In genomic region chr3L:18102161-18102565, dm6 we compare ENCODE assay signal across 1 fruit fly cellular context.
TF ChIP-seq lines count a peak whose summit lies in the region.

No protein-coding gene starts in this region.

TF ChIP-seq in whole organism, embryonic, 481 proteins besides CTCF, POLR2A, EP300 and RAD21 (continued from another document and continues in another):
- TF ChIP-seq CG11504 (tag; optimal IDR thresholded peaks at IDR 0.05; lab: Kevin White, UChicago) (peak; percentile 52), cg (GFP tag; optimal IDR thresholded peaks at IDR 0.05; lab: Kevin White, UChicago) (peak; percentile 39), mirr (GFP tag; optimal IDR thresholded peaks at IDR 0.05; lab: Kevin White, UChicago) (no peak), pzg (GFP tag; optimal IDR thresholded peaks at IDR 0.05; lab: Kevin White, UChicago) (no peak), CG9727 (GFP tag; optimal IDR thresholded peaks at IDR 0.05; lab: Kevin White, UChicago) (peak; percentile 37), Sox102F (GFP tag; optimal IDR thresholded peaks at IDR 0.05; lab: Kevin White, UChicago) (peak; percentile 63), YL-1 (GFP tag; optimal IDR thresholded peaks at IDR 0.05; lab: Kevin White, UChicago) (no peak), CG4424 (GFP tag; optimal IDR thresholded peaks at IDR 0.05; lab: Kevin White, UChicago) (peak; percentile 25), scrt (GFP tag; optimal IDR thresholded peaks at IDR 0.05; lab: Kevin White, UChicago) (no peak), bcd (GFP tag; optimal IDR thresholded peaks at IDR 0.05; lab: Kevin White, UChicago) (peak; percentile 4), onecut (GFP tag; IDR thresholded peaks at IDR 0.05; lab: Robert Waterston, UW) (no peak), CG15269 (tag; optimal IDR thresholded peaks at IDR 0.05; lab: Kevin White, UChicago) (peak; percentile 5), CG10209 (GFP tag; optimal IDR thresholded peaks at IDR 0.05; lab: Kevin White, UChicago) (no peak), ac (GFP tag; optimal IDR thresholded peaks at IDR 0.05; lab: Kevin White, UChicago) (no peak), az2 (GFP tag; optimal IDR thresholded peaks at IDR 0.05; lab: Kevin White, UChicago) (peak; percentile 1), Atf3 (GFP tag; optimal IDR thresholded peaks at IDR 0.05; lab: Kevin White, UChicago) (no peak), z (GFP tag; IDR thresholded peaks at IDR 0.05; lab: Robert Waterston, UW) (no peak), Lhr (GFP tag; optimal IDR thresholded peaks at IDR 0.05; lab: Kevin White, UChicago) (no peak), Opbp (GFP tag; IDR thresholded peaks at IDR 0.05; lab: Robert Waterston, UW; ENCODE audit: partially characterized antibody) (no peak), phol (tag; optimal IDR thresholded peaks at IDR 0.05; lab: Kevin White, UChicago) (peak; percentile 65), stwl (tag; optimal IDR thresholded peaks at IDR 0.05; lab: Kevin White, UChicago) (no peak), seq (GFP tag; IDR thresholded peaks at IDR 0.05; lab: Robert Waterston, UW) (no peak), oc (tag; optimal IDR thresholded peaks at IDR 0.05; lab: Kevin White, UChicago) (no peak), row (GFP tag; IDR thresholded peaks at IDR 0.05; lab: Robert Waterston, UW) (peak; percentile 47), ttk (GFP tag; IDR thresholded peaks at IDR 0.05; lab: Robert Waterston, UW) (no peak), grau (tag; optimal IDR thresholded peaks at IDR 0.05; lab: Kevin White, UChicago) (peak; percentile 49), tgo (GFP tag; IDR thresholded peaks at IDR 0.05; lab: Robert Waterston, UW) (no peak), CG1529 (GFP tag; optimal IDR thresholded peaks at IDR 0.05; lab: Kevin White, UChicago) (no peak), zfh1 (GFP tag; IDR thresholded peaks at IDR 0.05; lab: Robert Waterston, UW) (no peak), Eip74EF (GFP tag; optimal IDR thresholded peaks at IDR 0.05; lab: Kevin White, UChicago) (peak in 1 of 2 experiments; percentile 9), da (GFP tag; optimal IDR thresholded peaks at IDR 0.05; lab: Kevin White, UChicago) (no peak), CG8388 (GFP tag; optimal IDR thresholded peaks at IDR 0.05; lab: Kevin White, UChicago) (peak; percentile 72), CG18764 (GFP tag; optimal IDR thresholded peaks at IDR 0.05; lab: Kevin White, UChicago) (no peak), CG17186 (GFP tag; optimal IDR thresholded peaks at IDR 0.05; lab: Kevin White, UChicago) (no peak), CG15696 (tag; optimal IDR thresholded peaks at IDR 0.05; lab: Kevin White, UChicago) (no peak), Asciz (GFP tag; optimal IDR thresholded peaks at IDR 0.05; lab: Kevin White, UChicago) (peak; percentile 24), CG4820 (GFP tag; optimal IDR thresholded peaks at IDR 0.05; lab: Kevin White, UChicago) (no peak), CoRest (tag; optimal IDR thresholded peaks at IDR 0.05; lab: Kevin White, UChicago) (peak; percentile 59), ewg (GFP tag; optimal IDR thresholded peaks at IDR 0.05; lab: Kevin White, UChicago) (no peak), Blimp-1 (GFP tag; optimal IDR thresholded peaks at IDR 0.05; lab: Kevin White, UChicago) (peak; percentile 97), dmrt99B (tag; optimal IDR thresholded peaks at IDR 0.05; lab: Kevin White, UChicago) (peak; percentile 50), sim (GFP tag; IDR thresholded peaks at IDR 0.05; lab: Robert Waterston, UW) (0 out of 2 replicates have a peak, but pooled peaks have one; percentile 14), ems (GFP tag; optimal IDR thresholded peaks at IDR 0.05; lab: Kevin White, UChicago) (no peak), pan (optimal IDR thresholded peaks at IDR 0.05; lab: Kevin White, UChicago) (no peak), pan (GFP tag; optimal IDR thresholded peaks at IDR 0.05 in 1 of 2, IDR thresholded peaks at IDR 0.05 in 1 of 2) (no peak), NfI (GFP tag; optimal IDR thresholded peaks at IDR 0.05; lab: Kevin White, UChicago) (no peak), Sox100B (GFP tag; optimal IDR thresholded peaks at IDR 0.05; lab: Kevin White, UChicago) (peak; percentile 69), bsh (GFP tag; optimal IDR thresholded peaks at IDR 0.05; lab: Kevin White, UChicago) (peak in 1 of 2 experiments; percentile 77), CG12104 (GFP tag; optimal IDR thresholded peaks at IDR 0.05; lab: Kevin White, UChicago) (no peak), tap (tag; optimal IDR thresholded peaks at IDR 0.05; lab: Kevin White, UChicago) (peak; percentile 37), dm (GFP tag; optimal IDR thresholded peaks at IDR 0.05; lab: Kevin White, UChicago) (no peak), Dll (GFP tag; IDR thresholded peaks at IDR 0.05; lab: Robert Waterston, UW; ENCODE audit: partially characterized antibody) (no peak), ap (GFP tag; IDR thresholded peaks at IDR 0.05; lab: Robert Waterston, UW) (no peak), CG17359 (tag; optimal IDR thresholded peaks at IDR 0.05; lab: Kevin White, UChicago) (peak; percentile 4), CG12744 (GFP tag; optimal IDR thresholded peaks at IDR 0.05; lab: Kevin White, UChicago) (no peak), HmgD (GFP tag; optimal IDR thresholded peaks at IDR 0.05; lab: Kevin White, UChicago) (no peak), CG10147 (GFP tag; optimal IDR thresholded peaks at IDR 0.05; lab: Kevin White, UChicago) (no peak), CG3281 (GFP tag; optimal IDR thresholded peaks at IDR 0.05; lab: Kevin White, UChicago) (no peak), Scr (GFP tag; IDR thresholded peaks at IDR 0.05; lab: Robert Waterston, UW; ENCODE audit: partially characterized antibody) (no peak), crc (GFP tag; optimal IDR thresholded peaks at IDR 0.05; lab: Kevin White, UChicago) (no peak), CG17385 (GFP tag; optimal IDR thresholded peaks at IDR 0.05; lab: Kevin White, UChicago) (peak; percentile 77), PHDP (tag; optimal IDR thresholded peaks at IDR 0.05; lab: Kevin White, UChicago) (peak; percentile 43), ase (GFP tag; IDR thresholded peaks at IDR 0.05; lab: Robert Waterston, UW) (no peak), CG18262 (tag; optimal IDR thresholded peaks at IDR 0.05; lab: Kevin White, UChicago) (peak; percentile 83), eyg (GFP tag; optimal IDR thresholded peaks at IDR 0.05; lab: Kevin White, UChicago) (no peak), Aef1 (GFP tag; IDR thresholded peaks at IDR 0.05; lab: Robert Waterston, UW) (no peak), sqz (GFP tag; optimal IDR thresholded peaks at IDR 0.05; lab: Kevin White, UChicago) (peak; percentile 88), CG1024 (GFP tag; IDR thresholded peaks at IDR 0.05; lab: Robert Waterston, UW) (no peak), CG2678 (tag; optimal IDR thresholded peaks at IDR 0.05; lab: Kevin White, UChicago) (peak; percentile 61), tll (GFP tag; optimal IDR thresholded peaks at IDR 0.05; lab: Kevin White, UChicago) (no peak), odd (GFP tag; optimal IDR thresholded peaks at IDR 0.05; lab: Kevin White, UChicago) (no peak), stc (GFP tag; IDR thresholded peaks at IDR 0.05; lab: Robert Waterston, UW) (0 out of 2 replicates have a peak, but pooled peaks have one; percentile 32), ftz-f1 (GFP tag; optimal IDR thresholded peaks at IDR 0.05; lab: Kevin White, UChicago) (no peak), nerfin-1 (tag; optimal IDR thresholded peaks at IDR 0.05; lab: Kevin White, UChicago) (peak; percentile 11), CG6254 (GFP tag; optimal IDR thresholded peaks at IDR 0.05; lab: Kevin White, UChicago) (peak; percentile 58), gcm (GFP tag; optimal IDR thresholded peaks at IDR 0.05; lab: Kevin White, UChicago) (peak; percentile 38), CG11085 (GFP tag; IDR thresholded peaks at IDR 0.05; lab: Robert Waterston, UW) (no peak), CG10267 (tag; optimal IDR thresholded peaks at IDR 0.05; lab: Kevin White, UChicago) (peak; percentile 49), wek (GFP tag; optimal IDR thresholded peaks at IDR 0.05; lab: Kevin White, UChicago) (no peak), sens (GFP tag; lab: Kevin White, UChicago) (peak; percentile 69), lilli (GFP tag; optimal IDR thresholded peaks at IDR 0.05; lab: Kevin White, UChicago) (no peak), fd96Cb (tag; optimal IDR thresholded peaks at IDR 0.05; lab: Kevin White, UChicago) (peak; percentile 43), Trl (optimal IDR thresholded peaks at IDR 0.05; lab: Kevin White, UChicago) (no peak), Trl (GFP tag; optimal IDR thresholded peaks at IDR 0.05; lab: Kevin White, UChicago) (no peak), CG1233 (GFP tag; optimal IDR thresholded peaks at IDR 0.05; lab: Kevin White, UChicago) (peak; percentile 9), Ets65A (GFP tag; lab: Kevin White, UChicago) (no peak), trem (tag; optimal IDR thresholded peaks at IDR 0.05; lab: Kevin White, UChicago) (peak; percentile 45), ash1 (GFP tag; optimal IDR thresholded peaks at IDR 0.05; lab: Kevin White, UChicago) (no peak), en (GFP tag; optimal IDR thresholded peaks at IDR 0.05; lab: Kevin White, UChicago) (no peak), CG16779 (GFP tag; IDR thresholded peaks at IDR 0.05; lab: Robert Waterston, UW) (no peak), Spps (tag; optimal IDR thresholded peaks at IDR 0.05; lab: Kevin White, UChicago) (peak; percentile 41), CG15073 (GFP tag; optimal IDR thresholded peaks at IDR 0.05; lab: Kevin White, UChicago) (no peak), Bteb2 (GFP tag; optimal IDR thresholded peaks at IDR 0.05; lab: Kevin White, UChicago) (no peak), tx (GFP tag; optimal IDR thresholded peaks at IDR 0.05; lab: Kevin White, UChicago) (no peak), CG33557 (GFP tag; optimal IDR thresholded peaks at IDR 0.05; lab: Kevin White, UChicago) (peak; percentile 30), cato (GFP tag; optimal IDR thresholded peaks at IDR 0.05; lab: Kevin White, UChicago; ENCODE audit: borderline replicate concordance) (no peak), lola (GFP tag; optimal IDR thresholded peaks at IDR 0.05; lab: Kevin White, UChicago) (peak in 1 of 3 experiments; percentile 73), Neu2 (GFP tag; optimal IDR thresholded peaks at IDR 0.05; lab: Kevin White, UChicago; ENCODE audit: borderline replicate concordance) (no peak), CG8924 (tag; optimal IDR thresholded peaks at IDR 0.05; lab: Kevin White, UChicago) (peak; percentile 54), Hr51 (GFP tag; optimal IDR thresholded peaks at IDR 0.05; lab: Kevin White, UChicago) (peak in 1 of 2 experiments; percentile 27), D19A (tag; optimal IDR thresholded peaks at IDR 0.05; lab: Kevin White, UChicago) (peak; percentile 48), Antp (GFP tag; optimal IDR thresholded peaks at IDR 0.05; lab: Kevin White, UChicago) (no peak), Optix (GFP tag; IDR thresholded peaks at IDR 0.05; lab: Robert Waterston, UW) (no peak), CG2889 (GFP tag; IDR thresholded peaks at IDR 0.05; lab: Robert Waterston, UW) (no peak), slbo (GFP tag; IDR thresholded peaks at IDR 0.05; lab: Robert Waterston, UW) (no peak), E2f1 (GFP tag; IDR thresholded peaks at IDR 0.05; lab: Robert Waterston, UW) (no peak), CG4360 (GFP tag; IDR thresholded peaks at IDR 0.05; lab: Robert Waterston, UW) (peak; percentile 32; the same call in 1 of the 2 replicates), inv (GFP tag; IDR thresholded peaks at IDR 0.05; lab: Robert Waterston, UW; ENCODE audit: partially characterized antibody) (no peak), CG7357 (GFP tag; IDR thresholded peaks at IDR 0.05; lab: Robert Waterston, UW) (no peak), D (optimal IDR thresholded peaks at IDR 0.05; lab: Kevin White, UChicago) (no peak), D (GFP tag; optimal IDR thresholded peaks at IDR 0.05; lab: Kevin White, UChicago) (peak; percentile 39), Gsc (GFP tag; IDR thresholded peaks at IDR 0.05; lab: Robert Waterston, UW) (no peak), Hsf (GFP tag; optimal IDR thresholded peaks at IDR 0.05; lab: Kevin White, UChicago) (no peak), run (tag; optimal IDR thresholded peaks at IDR 0.05; lab: Kevin White, UChicago) (no peak), CG7556 (GFP tag; optimal IDR thresholded peaks at IDR 0.05; lab: Kevin White, UChicago) (peak; percentile 51), E2f2 (GFP tag; IDR thresholded peaks at IDR 0.05; lab: Robert Waterston, UW) (no peak), disco-r (GFP tag; optimal IDR thresholded peaks at IDR 0.05; lab: Kevin White, UChicago) (no peak), nmo (GFP tag; optimal IDR thresholded peaks at IDR 0.05; lab: Kevin White, UChicago) (peak; percentile 66), CG32772 (GFP tag; IDR thresholded peaks at IDR 0.05; lab: Robert Waterston, UW) (no peak), kni (GFP tag; optimal IDR thresholded peaks at IDR 0.05; lab: Kevin White, UChicago) (peak; percentile 76), CG6765 (GFP tag; optimal IDR thresholded peaks at IDR 0.05; lab: Kevin White, UChicago) (no peak), mld (GFP tag; IDR thresholded peaks at IDR 0.05; lab: Robert Waterston, UW; ENCODE audit: partially characterized antibody) (no peak), Six4 (GFP tag; optimal IDR thresholded peaks at IDR 0.05; lab: Kevin White, UChicago) (no peak), Poxn (GFP tag; IDR thresholded peaks at IDR 0.05; lab: Robert Waterston, UW) (no peak), CG17361 (GFP tag; IDR thresholded peaks at IDR 0.05; lab: Robert Waterston, UW) (peak; percentile 69), Ssrp (tag; optimal IDR thresholded peaks at IDR 0.05; lab: Kevin White, UChicago) (peak; percentile 58), MESR4 (GFP tag; optimal IDR thresholded peaks at IDR 0.05; lab: Kevin White, UChicago) (no peak), hth (optimal IDR thresholded peaks at IDR 0.05; lab: Kevin White, UChicago) (no peak), CG14710 (tag; optimal IDR thresholded peaks at IDR 0.05; lab: Kevin White, UChicago) (peak; percentile 79), CG2202 (tag; optimal IDR thresholded peaks at IDR 0.05; lab: Kevin White, UChicago) (no peak), CG31441 (GFP tag; IDR thresholded peaks at IDR 0.05; lab: Robert Waterston, UW) (peak; percentile 59), CG15514 (GFP tag; optimal IDR thresholded peaks at IDR 0.05; lab: Kevin White, UChicago) (no peak), chm (GFP tag; IDR thresholded peaks at IDR 0.05; lab: Robert Waterston, UW) (no peak), CG15479 (GFP tag; optimal IDR thresholded peaks at IDR 0.05; lab: Kevin White, UChicago) (no peak), Mrtf (GFP tag; IDR thresholded peaks at IDR 0.05; lab: Robert Waterston, UW) (no peak), tna (GFP tag; IDR thresholded peaks at IDR 0.05; lab: Robert Waterston, UW; ENCODE audit: partially characterized antibody) (no peak), CG17829 (tag; optimal IDR thresholded peaks at IDR 0.05; lab: Kevin White, UChicago) (peak; percentile 73)
